Worm (Caenorhabditis elegans): ENCODE data around the gene M01H9.4.

The M01H9.4 gene

ce11 chrIV:4472418-4473173 is 10.1 kb downstream of the M01H9.4 start (continued):
- no peak for TF ChIP-seq pha-4 (GFP tag; IDR thresholded peaks at IDR 0.05)
- no peak for TF ChIP-seq pha-4 (tag; optimal IDR thresholded peaks at IDR 0.05)
- TF ChIP-seq mdt-29 (GFP tag; IDR thresholded peaks at IDR 0.05), result peak; percentile 12; the same call in 1 of the 2 replicates

- TF ChIP-seq cey-2 (tag; optimal IDR thresholded peaks at IDR 0.05; ENCODE audit: borderline replicate concordance, insufficient read depth) (no peak), D1046.2 (GFP tag; IDR thresholded peaks at IDR 0.05) (no peak; the same call in 1 of the 2 replicates), lim-7 (GFP tag; IDR thresholded peaks at IDR 0.05) (peak; percentile 45; the same call in 1 of the 2 replicates), unc-62 (GFP tag; optimal IDR thresholded peaks at IDR 0.05 in 1 of 2) (peak in 1 of 2 experiments; percentile 97), unc-62 (tag; optimal IDR thresholded peaks at IDR 0.05) (no peak), lin-38 (GFP tag; IDR thresholded peaks at IDR 0.05) (peak; percentile 68), dmd-6 (GFP tag; IDR thresholded peaks at IDR 0.05) (peak; percentile 45), fkh-10 (GFP tag; optimal IDR thresholded peaks at IDR 0.05) (no peak), aha-1 (tag) (peak; percentile 99), mes-2 (tag; optimal IDR thresholded peaks at IDR 0.05; ENCODE audit: poor library complexity, severe bottlenecking) (peak; percentile 48), ama-1 (optimal IDR thresholded peaks at IDR 0.05) (peak; percentile 32), F26F4.8 (GFP tag; conservative IDR thresholded peaks at IDR 0.05) (no peak), mxl-2 (GFP tag; conservative IDR thresholded peaks at IDR 0.05) (peak; percentile 65; the same call in 1 of the 2 replicates), lsy-2 (tag; optimal IDR thresholded peaks at IDR 0.05) (peak in 1 of 2 experiments; percentile 40), madf-5 (GFP tag; IDR thresholded peaks at IDR 0.05) (0 out of 4 replicates have a peak, but pooled peaks of 1 of the 2 experiments have one; percentile 5), hif-1 (tag; optimal IDR thresholded peaks at IDR 0.05) (peak in 1 of 2 experiments; percentile 6), nhr-77 (tag; optimal IDR thresholded peaks at IDR 0.05) (peak; percentile 51), mdl-1 (tag; optimal IDR thresholded peaks at IDR 0.05) (peak; percentile 71 to 92), T20F7.1 (GFP tag; optimal IDR thresholded peaks at IDR 0.05) (peak; percentile 7), daf-19 (GFP tag; conservative IDR thresholded peaks at IDR 0.05) (no peak), ctbp-1 (GFP tag; IDR thresholded peaks at IDR 0.05) (peak; percentile 35; the same call in 1 of the 2 replicates), nhr-41 (GFP tag; IDR thresholded peaks at IDR 0.05) (no peak), attf-4 (tag; optimal IDR thresholded peaks at IDR 0.05) (no peak), dmd-8 (GFP tag; IDR thresholded peaks at IDR 0.05) (peak; percentile 40; the same call in 1 of the 2 replicates), T26A8.4 (GFP tag; IDR thresholded peaks at IDR 0.05) (0 out of 2 replicates have a peak, but pooled peaks have one; percentile 27), tag-97 (GFP tag; IDR thresholded peaks at IDR 0.05) (no peak), ZK546.5 (tag; optimal IDR thresholded peaks at IDR 0.05) (no peak), ceh-20 (GFP tag; IDR thresholded peaks at IDR 0.05) (peak; percentile 32; the same call in 1 of the 2 replicates), hlh-30 (tag; optimal IDR thresholded peaks at IDR 0.05; ENCODE audit: insufficient read depth) (peak; percentile 89), lin-29 (GFP tag; IDR thresholded peaks at IDR 0.05) (0 out of 2 replicates have a peak, but pooled peaks have one; percentile 9), ZK337.2 (GFP tag; IDR thresholded peaks at IDR 0.05) (peak; percentile 47; the same call in 1 of the 2 replicates), egl-43 (GFP tag; IDR thresholded peaks at IDR 0.05) (peak; percentile 59; the same call in 1 of the 2 replicates), madf-9 (GFP tag; conservative IDR thresholded peaks at IDR 0.05) (0 out of 2 replicates have a peak, but pooled peaks have one; percentile 30), saeg-2 (GFP tag; IDR thresholded peaks at IDR 0.05) (0 out of 2 replicates have a peak, but pooled peaks have one; percentile 11), arid-1 (GFP tag; conservative IDR thresholded peaks at IDR 0.05) (peak; percentile 74), rbr-2 (tag; optimal IDR thresholded peaks at IDR 0.05) (peak; percentile 18), dpl-1 (GFP tag; optimal IDR thresholded peaks at IDR 0.05) (peak; percentile 56), nhr-6 (tag; optimal IDR thresholded peaks at IDR 0.05) (peak; percentile 45), ceh-82 (tag; optimal IDR thresholded peaks at IDR 0.05) (no peak), lin-1 (GFP tag; IDR thresholded peaks at IDR 0.05) (0 out of 2 replicates have a peak, but pooled peaks have one; percentile 49), unc-39 (tag; optimal IDR thresholded peaks at IDR 0.05) (no peak)
Measured at ce11 chrIV:4470885-4471772, 11.6 kb downstream of the M01H9.4 start.
